Fruit fly (Drosophila melanogaster): ENCODE data around the gene squ.

squ gene

DNA sequence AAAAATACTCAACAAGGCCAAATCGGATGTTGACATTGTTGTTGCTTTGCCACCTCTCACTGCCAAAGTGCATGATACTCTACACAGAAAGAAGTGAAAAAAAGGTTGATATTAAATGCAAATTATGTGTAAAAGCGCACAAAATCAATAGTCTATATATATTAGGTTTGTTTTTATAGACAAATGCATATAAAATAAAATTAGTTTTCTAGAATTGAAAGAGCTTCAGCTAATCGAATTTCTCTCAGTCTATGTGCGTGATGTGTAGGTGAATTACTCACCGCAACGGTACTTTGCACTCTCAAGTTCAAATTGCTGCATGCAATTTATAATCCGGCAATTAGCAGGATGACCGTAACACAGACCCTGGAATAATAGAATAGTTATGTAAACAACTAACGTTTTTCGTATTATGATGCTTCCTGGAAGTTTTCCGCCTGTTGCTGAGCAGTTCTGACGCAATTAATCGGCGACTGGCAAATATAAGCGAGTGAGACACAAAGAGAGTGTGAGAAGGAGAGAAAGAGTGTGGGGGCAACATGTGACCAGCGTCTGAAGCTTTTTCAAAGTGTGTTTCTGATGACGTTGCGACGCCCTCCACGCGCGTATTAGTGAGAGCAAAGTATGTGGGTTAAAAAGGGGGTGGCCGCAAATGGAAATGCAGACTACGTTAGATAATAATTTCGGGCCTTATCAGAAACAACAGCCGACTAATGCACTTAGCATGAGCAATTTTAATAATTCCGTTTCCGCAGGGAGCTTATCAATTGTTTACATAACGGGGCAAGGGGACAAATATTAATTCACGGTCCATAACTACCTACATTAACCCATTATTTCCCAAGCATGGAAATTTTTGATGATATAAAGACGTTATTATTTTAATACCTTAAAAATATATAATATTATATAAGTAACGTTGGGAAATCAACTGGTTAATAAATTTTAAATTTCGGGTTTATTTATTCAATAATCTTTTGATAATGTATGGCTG lies 41.1 kb downstream of the squ start (continued):
- TF ChIP-seq Neu2 (GFP tag; optimal IDR thresholded peaks at IDR 0.05; ENCODE audit: borderline replicate concordance) = no peak
- no peak for TF ChIP-seq Dp (GFP tag; optimal IDR thresholded peaks at IDR 0.05)
- TF ChIP-seq Dip3 (GFP tag; optimal IDR thresholded peaks at IDR 0.05) = peak; percentile 88
- peak; percentile 85 for TF ChIP-seq CG13296 (GFP tag; optimal IDR thresholded peaks at IDR 0.05)
- TF ChIP-seq CG10431 (GFP tag; optimal IDR thresholded peaks at IDR 0.05) = no peak
- peak; percentile 46 for TF ChIP-seq fu2 (GFP tag; optimal IDR thresholded peaks at IDR 0.05)
- TF ChIP-seq sr (GFP tag; IDR thresholded peaks at IDR 0.05) = peak; percentile 74; the same call in 2 of the 3 replicates
- TF ChIP-seq zfh2 (GFP tag; optimal IDR thresholded peaks at IDR 0.05) = peak; percentile 39
- TF ChIP-seq CG17912 (GFP tag; optimal IDR thresholded peaks at IDR 0.05) = peak; percentile 54
- TF ChIP-seq gce (GFP tag; IDR thresholded peaks at IDR 0.05) = peak; percentile 92
- TF ChIP-seq CkIIα-i1 (GFP tag; IDR thresholded peaks at IDR 0.05) = peak; percentile 62; the same call in 1 of the 2 replicates
- TF ChIP-seq pan (optimal IDR thresholded peaks at IDR 0.05) = no peak
- peak in 1 of 2 experiments; percentile 98 for TF ChIP-seq pan (GFP tag; optimal IDR thresholded peaks at IDR 0.05 in 1 of 2, IDR thresholded peaks at IDR 0.05 in 1 of 2)
- peak; percentile 96 for TF ChIP-seq dysf (GFP tag; IDR thresholded peaks at IDR 0.05)
- no peak for TF ChIP-seq Sin3A (optimal IDR thresholded peaks at IDR 0.05)
- peak; percentile 67 for TF ChIP-seq D19B (GFP tag; optimal IDR thresholded peaks at IDR 0.05)
- peak; percentile 83 for TF ChIP-seq CG1024 (GFP tag; IDR thresholded peaks at IDR 0.05)
- TF ChIP-seq toy (GFP tag; IDR thresholded peaks at IDR 0.05) = peak; percentile 90
- TF ChIP-seq CG18011 (GFP tag; optimal IDR thresholded peaks at IDR 0.05) = no peak
- TF ChIP-seq pnt (GFP tag; optimal IDR thresholded peaks at IDR 0.05) = peak; percentile 80
- TF ChIP-seq CG4328 (GFP tag; optimal IDR thresholded peaks at IDR 0.05) = peak; percentile 77
- peak; percentile 93 for TF ChIP-seq CG14710 (tag; optimal IDR thresholded peaks at IDR 0.05)
- peak; percentile 88 for TF ChIP-seq klu (GFP tag; IDR thresholded peaks at IDR 0.05)
- no peak for TF ChIP-seq CG16813 (GFP tag; IDR thresholded peaks at IDR 0.05; ENCODE audit: partially characterized antibody)
- no peak for TF ChIP-seq sc (optimal IDR thresholded peaks at IDR 0.05)
- TF ChIP-seq sc (GFP tag; optimal IDR thresholded peaks at IDR 0.05) = peak; percentile 74
- TF ChIP-seq vvl (GFP tag; IDR thresholded peaks at IDR 0.05) = peak; percentile 98
- peak; percentile 80 for TF ChIP-seq Ravus (GFP tag; IDR thresholded peaks at IDR 0.05)
- TF ChIP-seq CG9215 (GFP tag; IDR thresholded peaks at IDR 0.05) = peak; percentile 89
- TF ChIP-seq p53 (GFP tag; optimal IDR thresholded peaks at IDR 0.05) = peak; percentile 37
- peak; percentile 93 for TF ChIP-seq CG16779 (GFP tag; IDR thresholded peaks at IDR 0.05)
- peak; percentile 88 for TF ChIP-seq lilli (GFP tag; optimal IDR thresholded peaks at IDR 0.05)
- TF ChIP-seq Chrac-16 (GFP tag; optimal IDR thresholded peaks at IDR 0.05) = peak; percentile 84
- TF ChIP-seq sob (GFP tag; IDR thresholded peaks at IDR 0.05) = peak; percentile 91
- TF ChIP-seq CG3163 (GFP tag; optimal IDR thresholded peaks at IDR 0.05) = no peak
- TF ChIP-seq her (GFP tag; optimal IDR thresholded peaks at IDR 0.05) = peak; percentile 25
- TF ChIP-seq CG11723 (GFP tag; optimal IDR thresholded peaks at IDR 0.05) = peak; percentile 84
- TF ChIP-seq B-H1 (GFP tag; IDR thresholded peaks at IDR 0.05) = peak; percentile 95
- TF ChIP-seq Spps (tag; optimal IDR thresholded peaks at IDR 0.05) = peak; percentile 91
- no peak; the same call in 1 of the 2 replicates for TF ChIP-seq amos (GFP tag; IDR thresholded peaks at IDR 0.05; ENCODE audit: partially characterized antibody)
- TF ChIP-seq usp (GFP tag; optimal IDR thresholded peaks at IDR 0.05) = no peak
- peak; percentile 85 for TF ChIP-seq Elba2 (GFP tag; optimal IDR thresholded peaks at IDR 0.05)
- TF ChIP-seq pros (GFP tag; optimal IDR thresholded peaks at IDR 0.05) = no peak
- TF ChIP-seq Scr (GFP tag; IDR thresholded peaks at IDR 0.05; ENCODE audit: partially characterized antibody) = no peak
- TF ChIP-seq CG11560 (tag; IDR thresholded peaks at IDR 0.05) = peak; percentile 76; the same call in 2 of the 3 replicates
- peak; percentile 91 for TF ChIP-seq Meics (GFP tag; optimal IDR thresholded peaks at IDR 0.05)
- TF ChIP-seq CG1602 (GFP tag; optimal IDR thresholded peaks at IDR 0.05) = peak; percentile 86
- no peak for TF ChIP-seq h (optimal IDR thresholded peaks at IDR 0.05)
- TF ChIP-seq nerfin-2 (GFP tag; IDR thresholded peaks at IDR 0.05; ENCODE audit: partially characterized antibody) = no peak
- TF ChIP-seq CG15479 (GFP tag; optimal IDR thresholded peaks at IDR 0.05) = no peak

All from whole organism, embryonic.